Fruit fly (Drosophila melanogaster) whole organism, adult: Measurements from ENCODE around the gene ph-p.

Experiments used
- CG11617 ChIP-seq: fragments of 200-800 bp; sonication (Bioruptor generic); optimal IDR thresholded peaks from 2 replicates; lab custom pipeline; 2017; ENCODE audit warnings: mild to moderate bottlenecking, missing biosample characterization, missing genetic modification reagents, missing genetic modification characterization
- CG12768 ChIP-seq: fragments of 200-800 bp; sonication (Bioruptor generic); optimal IDR thresholded peaks from 2 replicates; lab custom pipeline; 2017; ENCODE audit warnings: missing biosample characterization, missing genetic modification characterization, mild to moderate bottlenecking, moderate library complexity, missing genetic modification reagents
- CG14711 ChIP-seq: fragments of 200-800 bp; sonication (Bioruptor generic); optimal IDR thresholded peaks from 2 replicates; lab custom pipeline; 2018; ENCODE audit warnings: missing biosample characterization, mild to moderate bottlenecking, missing genetic modification characterization, moderate library complexity
- CG1620 ChIP-seq: fragments of 200-800 bp; sonication (Bioruptor generic); optimal IDR thresholded peaks from 2 replicates; lab custom pipeline; 2016; ENCODE audit warnings: missing biosample characterization, missing genetic modification characterization
- CG33017 ChIP-seq: fragments of 200-800 bp; sonication (Bioruptor generic); optimal IDR thresholded peaks from 2 replicates; lab custom pipeline; 2018; ENCODE audit warnings: missing biosample characterization, mild to moderate bottlenecking, missing genetic modification characterization, moderate library complexity
- CG5204 ChIP-seq: fragments of 200-800 bp; sonication (Bioruptor generic); optimal IDR thresholded peaks from 2 replicates; lab custom pipeline; 2016; ENCODE audit warnings: missing biosample characterization, missing genetic modification characterization
- CG7045 ChIP-seq: fragments of 200-800 bp; sonication (Bioruptor generic); optimal IDR thresholded peaks from 2 replicates; lab custom pipeline; 2017; ENCODE audit warnings: missing biosample characterization, mild to moderate bottlenecking, missing genetic modification characterization
- CG7101 ChIP-seq: fragments of 200-800 bp; sonication (Bioruptor generic); optimal IDR thresholded peaks from 2 replicates; lab custom pipeline; 2018; ENCODE audit warnings: missing biosample characterization, mild to moderate bottlenecking, missing genetic modification characterization, moderate library complexity
- Clk ChIP-seq: fragments of 200-800 bp; sonication (Bioruptor generic); optimal IDR thresholded peaks from 2 replicates; lab custom pipeline; 2017; ENCODE audit warnings: missing biosample characterization, missing genetic modification characterization
- Crg-1 ChIP-seq: fragments of 200-800 bp; sonication (Bioruptor generic); optimal IDR thresholded peaks from 2 replicates; lab custom pipeline; 2016; ENCODE audit warnings: missing biosample characterization, missing genetic modification characterization
- Hr96 ChIP-seq: fragments of 200-800 bp; sonication (Bioruptor generic); optimal IDR thresholded peaks from 2 replicates; lab custom pipeline; 2016; ENCODE audit warnings: missing biosample characterization, missing genetic modification characterization
- Mnt ChIP-seq: fragments of 200-800 bp; sonication (Bioruptor generic); optimal IDR thresholded peaks from 2 replicates; lab custom pipeline; 2016; ENCODE audit warnings: missing biosample characterization, mild to moderate bottlenecking, missing genetic modification characterization
- bab1 ChIP-seq: fragments of 200-800 bp; sonication (Bioruptor generic); optimal IDR thresholded peaks from 3 replicates; lab custom pipeline; 2019; ENCODE audit warnings: missing biosample characterization, mild to moderate bottlenecking, missing genetic modification characterization, moderate library complexity
- cic ChIP-seq: fragments of 200-800 bp; sonication (Bioruptor generic); optimal IDR thresholded peaks from 2 replicates; lab custom pipeline; 2017; ENCODE audit warnings: missing biosample characterization, mild to moderate bottlenecking, missing genetic modification characterization, moderate library complexity
- cnc ChIP-seq, 2 experiments: fragments of >200 bp; optimal IDR thresholded peaks; 2 replicates each; lab custom pipeline; 2017
- kay ChIP-seq: fragments of 200-800 bp; sonication (Bioruptor generic); peaks from one replicate; lab custom pipeline; 2016; ENCODE audit warnings: missing biosample characterization, missing genetic modification characterization, borderline replicate concordance
- ovo ChIP-seq: fragments of 200-800 bp; sonication (Bioruptor generic); optimal IDR thresholded peaks from 2 replicates; lab custom pipeline; 2016; ENCODE audit warnings: missing biosample characterization, missing genetic modification characterization
- pad ChIP-seq: fragments of 200-800 bp; sonication (Bioruptor generic); optimal IDR thresholded peaks from 3 replicates; lab custom pipeline; 2017; ENCODE audit warnings: missing biosample characterization, missing genetic modification characterization, mild to moderate bottlenecking, moderate library complexity, missing genetic modification reagents
- tj ChIP-seq: fragments of 200-800 bp; sonication (Bioruptor generic); optimal IDR thresholded peaks from 3 replicates; lab custom pipeline; 2017; ENCODE audit warnings: missing biosample characterization, mild to moderate bottlenecking, missing genetic modification characterization, moderate library complexity
- toe ChIP-seq: fragments of 200-800 bp; sonication (Bioruptor generic); optimal IDR thresholded peaks from 2 replicates; lab custom pipeline; 2016; ENCODE audit warnings: missing biosample characterization, missing genetic modification characterization

ph-p gene

dm6 chrX:2134226-2134880 is 3.8 kb downstream of the ph-p start:
- no peak for TF ChIP-seq pad
- TF ChIP-seq Mnt (GFP tag; lab: Kevin White, UChicago): no peak
- no peak for TF ChIP-seq CG7045 (GFP tag; lab: Kevin White, UChicago)
- TF ChIP-seq CG5204 (GFP tag; lab: Kevin White, UChicago): peak; percentile 3
- TF ChIP-seq Clk (GFP tag; lab: Kevin White, UChicago): no peak
- TF ChIP-seq Hr96: no peak
- TF ChIP-seq toe (GFP tag; lab: Kevin White, UChicago): no peak
- no peak for TF ChIP-seq tj
- TF ChIP-seq cnc (optimal IDR thresholded peaks at IDR 0.05; lab: Kevin White, UChicago): no peak
- TF ChIP-seq CG7101 (tag; lab: Kevin White, UChicago): no peak
- TF ChIP-seq kay (GFP tag; lab: Kevin White, UChicago): no peak
- peak; percentile 38 for TF ChIP-seq CG33017 (tag; lab: Kevin White, UChicago)
- no peak for TF ChIP-seq CG11617 (GFP tag; lab: Kevin White, UChicago)
- no peak for TF ChIP-seq Crg-1 (GFP tag; lab: Kevin White, UChicago)

DNA sequence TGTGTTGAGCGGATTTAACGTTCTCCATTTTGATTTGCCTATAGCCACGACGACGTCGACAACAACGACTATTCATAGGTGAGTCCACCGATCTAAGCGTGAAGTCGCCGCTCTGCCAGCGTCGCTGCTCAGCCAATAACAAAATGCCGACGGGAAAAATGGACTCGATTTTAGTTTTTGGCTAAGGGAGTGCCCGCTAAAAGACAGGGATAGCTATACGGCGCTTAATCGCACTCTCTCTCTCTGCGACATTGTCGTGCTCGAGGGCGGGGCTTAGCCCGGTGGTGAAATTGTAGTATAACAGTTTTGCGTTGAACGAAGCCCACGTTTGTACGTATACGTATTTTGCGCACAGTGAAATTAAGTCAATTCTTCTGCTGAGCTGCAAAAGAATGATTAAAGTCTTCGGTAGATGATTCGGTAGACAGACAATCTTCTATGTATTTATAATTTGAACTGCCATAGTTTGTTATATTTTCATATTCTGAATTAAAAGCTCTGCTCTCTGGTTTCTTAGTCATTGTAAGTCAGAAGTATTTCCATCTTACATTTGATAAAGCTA is 12.6 kb downstream of the ph-p start:
- TF ChIP-seq bab1 (GFP tag; lab: Kevin White, UChicago) (no peak), Crg-1 (GFP tag; lab: Kevin White, UChicago) (no peak), kay (GFP tag; lab: Kevin White, UChicago) (no peak), tj (peak; percentile 31), toe (GFP tag; lab: Kevin White, UChicago) (no peak), CG7045 (GFP tag; lab: Kevin White, UChicago) (no peak), ovo (peak; percentile 25), Mnt (GFP tag; lab: Kevin White, UChicago) (no peak), CG11617 (GFP tag; lab: Kevin White, UChicago) (no peak), pad (peak; percentile 75), cic (GFP tag; lab: Kevin White, UChicago) (peak; percentile 17), CG1620 (GFP tag; lab: Kevin White, UChicago) (no peak), CG14711 (tag; lab: Kevin White, UChicago) (peak; percentile 21)

DNA sequence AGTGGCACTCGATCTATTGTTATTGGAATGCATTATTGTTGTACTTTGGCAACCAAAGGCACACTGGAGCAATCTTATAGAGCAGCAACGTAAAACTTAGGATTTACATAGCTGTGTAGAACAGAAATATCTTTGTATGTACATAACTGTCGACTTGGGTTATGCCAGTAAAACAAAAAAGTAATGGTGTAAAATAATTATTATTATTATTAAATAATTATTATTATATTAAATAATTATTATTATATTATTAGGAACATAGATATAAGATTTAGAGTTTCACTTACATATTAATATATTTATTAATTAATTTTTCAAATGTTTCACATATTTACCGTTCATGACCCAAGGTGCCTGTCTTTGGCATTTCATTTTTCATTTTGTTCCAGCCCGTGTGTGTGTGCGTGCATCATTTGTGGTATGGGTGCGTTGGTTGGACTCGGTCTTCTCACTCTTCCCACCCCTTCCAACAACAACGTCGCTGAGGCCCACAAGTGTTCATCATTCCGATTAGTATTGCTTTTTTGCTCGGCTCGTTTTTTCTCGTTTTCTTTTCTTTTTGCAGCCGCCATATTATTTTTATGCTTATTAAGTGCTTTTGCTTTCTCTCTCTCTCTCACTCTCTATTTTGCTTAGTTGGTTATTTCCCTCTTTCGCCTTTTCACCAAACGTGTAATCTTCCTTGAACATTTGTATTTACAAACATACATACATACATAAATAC is 14.0 kb downstream of the ph-p start:
- TF ChIP-seq cnc (optimal IDR thresholded peaks at IDR 0.05; lab: Kevin White, UChicago) (no peak), ovo (peak; percentile 53), CG14711 (tag; lab: Kevin White, UChicago) (peak; percentile 82), cic (GFP tag; lab: Kevin White, UChicago) (no peak), CG1620 (GFP tag; lab: Kevin White, UChicago) (no peak), CG5204 (GFP tag; lab: Kevin White, UChicago) (peak; percentile 52), CG33017 (tag; lab: Kevin White, UChicago) (peak; percentile 90), Hr96 (no peak), pad (peak; percentile 72), CG7045 (GFP tag; lab: Kevin White, UChicago) (peak; percentile 94), toe (GFP tag; lab: Kevin White, UChicago) (peak; percentile 35), Clk (GFP tag; lab: Kevin White, UChicago) (no peak), CG11617 (GFP tag; lab: Kevin White, UChicago) (peak; percentile 91), CG12768 (GFP tag; lab: Kevin White, UChicago) (peak; percentile 82), Crg-1 (GFP tag; lab: Kevin White, UChicago) (peak; percentile 28), Mnt (GFP tag; lab: Kevin White, UChicago) (no peak), kay (GFP tag; lab: Kevin White, UChicago) (peak; percentile 78), CG7101 (tag; lab: Kevin White, UChicago) (peak; percentile 94), tj (peak; percentile 88), bab1 (GFP tag; lab: Kevin White, UChicago) (peak; percentile 67)

dm6 chrX:2123013-2123964 is 14.9 kb downstream of the ph-p start, which contains the start of gene ph-d:
ph-d (minus strand) TSS chrX:2123286.
- TF ChIP-seq CG33017 (tag; lab: Kevin White, UChicago): no peak
- peak; percentile 87 for TF ChIP-seq cic (GFP tag; lab: Kevin White, UChicago)
- TF ChIP-seq CG7101 (tag; lab: Kevin White, UChicago): peak; percentile 84
- peak; percentile 100 for TF ChIP-seq CG14711 (tag; lab: Kevin White, UChicago)
- TF ChIP-seq cnc (optimal IDR thresholded peaks at IDR 0.05; lab: Kevin White, UChicago): no peak
- TF ChIP-seq kay (GFP tag; lab: Kevin White, UChicago): peak; percentile 65
- peak; percentile 92 for TF ChIP-seq tj
- peak; percentile 72 for TF ChIP-seq CG1620 (GFP tag; lab: Kevin White, UChicago)
- TF ChIP-seq pad: peak; percentile 99
- TF ChIP-seq ovo: peak; percentile 94
- TF ChIP-seq CG11617 (GFP tag; lab: Kevin White, UChicago): peak; percentile 87
- TF ChIP-seq bab1 (GFP tag; lab: Kevin White, UChicago): peak; percentile 77
- TF ChIP-seq Crg-1 (GFP tag; lab: Kevin White, UChicago): peak; percentile 61
- peak; percentile 90 for TF ChIP-seq Hr96
- no peak for TF ChIP-seq CG5204 (GFP tag; lab: Kevin White, UChicago)
- peak; percentile 80 for TF ChIP-seq Clk (GFP tag; lab: Kevin White, UChicago)
- peak; percentile 40 for TF ChIP-seq toe (GFP tag; lab: Kevin White, UChicago)
- peak; percentile 93 for TF ChIP-seq Mnt (GFP tag; lab: Kevin White, UChicago)
- peak; percentile 60 for TF ChIP-seq CG12768 (GFP tag; lab: Kevin White, UChicago)
- no peak for TF ChIP-seq CG7045 (GFP tag; lab: Kevin White, UChicago)
